Fruit fly (Drosophila melanogaster) whole organism, embryonic: Measurements from ENCODE around the gene Ptp4E.
A peak's percentile ranks its signal among the peaks of the same experiment; 100 is the strongest.

ENCODE experiments used
- Asciz ChIP-seq: fragments of 200-800 bp; sonication (Bioruptor generic); optimal IDR thresholded peaks from 2 replicates; lab custom pipeline; 2017; ENCODE audit warnings: missing biosample characterization, mild to moderate bottlenecking, missing genetic modification characterization, missing genetic modification reagents
- C15 ChIP-seq: fragments of 200-800 bp; sonication (Bioruptor generic); IDR thresholded peaks from 3 replicates; pipeline ENCODE4 v1.3.6; 2022; ENCODE audit warnings: missing biosample characterization, missing genetic modification characterization
- CG11093 ChIP-seq: fragments of 200-800 bp; sonication (Bioruptor generic); IDR thresholded peaks from 3 replicates; pipeline ENCODE4 v1.3.6; 2022; ENCODE audit warnings: missing biosample characterization, missing genetic modification characterization
- CG11695 ChIP-seq: fragments of 200-800 bp; sonication (Bioruptor generic); IDR thresholded peaks from 3 replicates; pipeline ENCODE4 v1.3.6; 2022; ENCODE audit warnings: missing biosample characterization, missing genetic modification characterization
- CG11696 ChIP-seq: fragments of 200-800 bp; sonication (Bioruptor generic); IDR thresholded peaks from 2 replicates; pipeline ENCODE4 v1.3.6; 2022; ENCODE audit warnings: missing biosample characterization, missing genetic modification characterization
- CG1233 ChIP-seq: fragments of 200-800 bp; sonication (Bioruptor generic); optimal IDR thresholded peaks from 4 replicates; lab custom pipeline; 2018; ENCODE audit warnings: missing biosample characterization, mild to moderate bottlenecking, missing genetic modification characterization
- CG13624 ChIP-seq: fragments of 200-800 bp; sonication (Bioruptor generic); optimal IDR thresholded peaks from 2 replicates; lab custom pipeline; 2016; ENCODE audit warnings: missing biosample characterization, missing genetic modification characterization
- CG15073 ChIP-seq: fragments of 200-800 bp; sonication (Bioruptor generic); optimal IDR thresholded peaks from 2 replicates; lab custom pipeline; 2016; ENCODE audit warnings: missing biosample characterization, missing genetic modification characterization
- CG18262 ChIP-seq: fragments of 200-800 bp; optimal IDR thresholded peaks from 3 replicates; lab custom pipeline; 2019; ENCODE audit warnings: missing biosample characterization, mild to moderate bottlenecking, missing genetic modification characterization, moderate library complexity
- CG2202 ChIP-seq: fragments of 200-800 bp; sonication (Bioruptor generic); optimal IDR thresholded peaks from 2 replicates; lab custom pipeline; 2018; ENCODE audit warnings: missing biosample characterization, mild to moderate bottlenecking, missing genetic modification characterization
- CG31365 ChIP-seq: fragments of 200-800 bp; sonication (Bioruptor generic); optimal IDR thresholded peaks from 2 replicates; lab custom pipeline; 2018; ENCODE audit warnings: missing biosample characterization, mild to moderate bottlenecking, missing genetic modification characterization
- CG34224 ChIP-seq: fragments of 200-800 bp; sonication (Bioruptor generic); IDR thresholded peaks from 3 replicates; pipeline ENCODE4 v1.3.6; 2022; ENCODE audit warnings: missing biosample characterization, missing genetic modification characterization; ENCODE audit not compliant: partially characterized antibody
- CG6854 ChIP-seq: fragments of 200-800 bp; sonication (Bioruptor generic); optimal IDR thresholded peaks from 3 replicates; lab custom pipeline; 2017; ENCODE audit warnings: missing biosample characterization, mild to moderate bottlenecking, missing genetic modification characterization
- CG7357 ChIP-seq: fragments of 200-800 bp; sonication (Bioruptor generic); IDR thresholded peaks from 3 replicates; pipeline ENCODE4 v1.3.6; 2022; ENCODE audit warnings: missing biosample characterization, missing genetic modification characterization
- CG7372 ChIP-seq: fragments of 200-800 bp; sonication (Bioruptor generic); IDR thresholded peaks from 2 replicates; pipeline ENCODE4 v1.3.6; 2022; ENCODE audit warnings: missing biosample characterization, missing genetic modification characterization
- CG8765 ChIP-seq: fragments of 200-800 bp; sonication (Bioruptor generic); IDR thresholded peaks from 2 replicates; pipeline ENCODE4 v1.3.6; 2022; ENCODE audit warnings: missing biosample characterization, missing genetic modification characterization
- CG9817 ChIP-seq: fragments of 200-800 bp; sonication (Bioruptor generic); optimal IDR thresholded peaks from 2 replicates; lab custom pipeline; 2018; ENCODE audit warnings: missing biosample characterization, mild to moderate bottlenecking, missing genetic modification characterization, moderate library complexity
- CrebB ChIP-seq: fragments of 200-800 bp; sonication (Bioruptor generic); optimal IDR thresholded peaks from 3 replicates; lab custom pipeline; 2018; ENCODE audit warnings: missing biosample characterization, mild to moderate bottlenecking, missing genetic modification characterization
- Deaf1 ChIP-seq: fragments of 200-800 bp; optimal IDR thresholded peaks from 3 replicates; lab custom pipeline; 2019; ENCODE audit warnings: missing biosample characterization, mild to moderate bottlenecking, missing genetic modification characterization, moderate library complexity
- Doc2 ChIP-seq: fragments of 200-800 bp; sonication (Bioruptor generic); IDR thresholded peaks from 2 replicates; pipeline ENCODE4 v1.3.6; 2022; ENCODE audit warnings: missing biosample characterization, missing genetic modification characterization
- Dref ChIP-seq: fragments of 200-800 bp; sonication (Bioruptor generic); IDR thresholded peaks from 2 replicates; pipeline ENCODE4 v1.3.6; 2022; ENCODE audit warnings: missing biosample characterization, missing genetic modification characterization
- Drgx ChIP-seq: fragments of 200-800 bp; sonication (Bioruptor generic); IDR thresholded peaks from 2 replicates; pipeline ENCODE4 v1.3.6; 2022; ENCODE audit warnings: missing biosample characterization, missing genetic modification characterization
- HHEX ChIP-seq: fragments of 200-800 bp; sonication (Bioruptor generic); optimal IDR thresholded peaks from 3 replicates; lab custom pipeline; 2017; ENCODE audit warnings: missing biosample characterization, mild to moderate bottlenecking, missing genetic modification characterization, missing genetic modification reagents
- Hmr ChIP-seq: fragments of 200-800 bp; sonication (Bioruptor generic); optimal IDR thresholded peaks from 3 replicates; lab custom pipeline; 2017; ENCODE audit warnings: mild to moderate bottlenecking, missing biosample characterization, missing genetic modification reagents, missing genetic modification characterization
- MBD-R2 ChIP-seq: fragments of 200-800 bp; sonication (Bioruptor generic); IDR thresholded peaks from 2 replicates; pipeline ENCODE4 v1.3.6; 2022; ENCODE audit warnings: missing biosample characterization, missing genetic modification characterization
- Meics ChIP-seq: fragments of 200-800 bp; sonication (Bioruptor generic); optimal IDR thresholded peaks from 2 replicates; lab custom pipeline; 2017; ENCODE audit warnings: missing biosample characterization, mild to moderate bottlenecking, missing genetic modification characterization
- Mes4 ChIP-seq: fragments of 200-800 bp; sonication (Bioruptor generic); optimal IDR thresholded peaks from 2 replicates; lab custom pipeline; 2016; ENCODE audit warnings: missing biosample characterization, missing genetic modification characterization
- Myb ChIP-seq: fragments of 200-800 bp; sonication (Bioruptor generic); optimal IDR thresholded peaks from 2 replicates; lab custom pipeline; 2016; ENCODE audit warnings: missing biosample characterization, missing genetic modification characterization
- NFAT ChIP-seq: fragments of 200-800 bp; sonication (Bioruptor generic); IDR thresholded peaks from 2 replicates; pipeline ENCODE4 v1.3.6; 2022; ENCODE audit warnings: missing biosample characterization, missing genetic modification characterization
- Spps ChIP-seq: fragments of 200-800 bp; sonication (Bioruptor generic); optimal IDR thresholded peaks from 2 replicates; lab custom pipeline; 2018; ENCODE audit warnings: missing biosample characterization, mild to moderate bottlenecking, missing genetic modification characterization
- Ssrp ChIP-seq: fragments of 200-800 bp; sonication (Bioruptor generic); optimal IDR thresholded peaks from 2 replicates; lab custom pipeline; 2018; ENCODE audit warnings: missing biosample characterization, mild to moderate bottlenecking, missing genetic modification characterization, moderate library complexity
- bab2 ChIP-seq: fragments of 200-800 bp; sonication (Bioruptor generic); optimal IDR thresholded peaks from 2 replicates; lab custom pipeline; 2016; ENCODE audit warnings: missing biosample characterization, missing genetic modification characterization
- cad ChIP-seq: fragments of >200 bp; optimal IDR thresholded peaks from 2 replicates; lab custom pipeline; 2017; ENCODE audit warnings: missing biosample characterization, missing genetic modification characterization
- chif ChIP-seq, 2 experiments: fragments of 200-800 bp; sonication (Bioruptor generic); optimal IDR thresholded peaks; 3 replicates each; lab custom pipeline; 2016; ENCODE audit warnings: missing biosample characterization in 2 of 2, missing genetic modification characterization in 2 of 2
- ewg ChIP-seq: fragments of 200-800 bp; sonication (Bioruptor generic); optimal IDR thresholded peaks from 3 replicates; lab custom pipeline; 2017; ENCODE audit warnings: mild to moderate bottlenecking, missing biosample characterization, missing genetic modification reagents, missing genetic modification characterization
- fu2 ChIP-seq: fragments of 200-800 bp; sonication (Bioruptor generic); optimal IDR thresholded peaks from 2 replicates; lab custom pipeline; 2016; ENCODE audit warnings: missing biosample characterization, missing genetic modification characterization
- gro ChIP-seq: fragments of 200-800 bp; sonication (Bioruptor generic); optimal IDR thresholded peaks from 2 replicates; lab custom pipeline; 2016; ENCODE audit warnings: missing biosample characterization, missing genetic modification characterization
- hb ChIP-seq: fragments of 200-800 bp; sonication (Bioruptor generic); IDR thresholded peaks from 3 replicates; pipeline ENCODE4 v1.3.6; 2022; ENCODE audit warnings: missing biosample characterization, missing genetic modification characterization; ENCODE audit not compliant: partially characterized antibody
- hbn ChIP-seq: fragments of 200-800 bp; sonication (Bioruptor generic); IDR thresholded peaks from 2 replicates; pipeline ENCODE4 v1.3.6; 2022; ENCODE audit warnings: missing biosample characterization, missing genetic modification characterization; ENCODE audit not compliant: partially characterized antibody
- lov ChIP-seq, 2 experiments: fragments of 200-800 bp in 1 of 2; fragments of >200 bp in 1 of 2; sonication (Bioruptor generic) in 1 of 2; IDR thresholded peaks in 1 of 2; optimal IDR thresholded peaks in 1 of 2; 2 replicates in 1 of 2; 3 replicates in 1 of 2; pipeline versions ENCODE4 v1.3.6 to Lab custom; 2017 to 2022; ENCODE audit warnings: missing biosample characterization in 1 of 2, missing genetic modification characterization in 1 of 2
- odd ChIP-seq: fragments of 200-800 bp; sonication (Bioruptor generic); optimal IDR thresholded peaks from 2 replicates; lab custom pipeline; 2017; ENCODE audit warnings: missing biosample characterization, mild to moderate bottlenecking, missing genetic modification characterization
- pan ChIP-seq, 4 experiments: fragments of >200 bp in 3 of 4; fragments of 200-800 bp in 1 of 4; sonication (Bioruptor generic) in 1 of 4; optimal IDR thresholded peaks in 3 of 4; IDR thresholded peaks in 1 of 4; 2 replicates each; pipeline versions ENCODE4 v1.3.6 to Lab custom; 2017 to 2022; ENCODE audit warnings: missing biosample characterization in 2 of 4, missing genetic modification characterization in 2 of 4, mixed read lengths in 1 of 4
- pum ChIP-seq: fragments of 200-800 bp; sonication (Bioruptor generic); optimal IDR thresholded peaks from 2 replicates; lab custom pipeline; 2016; ENCODE audit warnings: missing biosample characterization, missing genetic modification characterization
- repo ChIP-seq: fragments of 200-800 bp; sonication (Bioruptor generic); optimal IDR thresholded peaks from 2 replicates; lab custom pipeline; 2016; ENCODE audit warnings: missing biosample characterization, missing genetic modification characterization
- sisA ChIP-seq: fragments of 200-800 bp; sonication (Bioruptor generic); IDR thresholded peaks from 2 replicates; pipeline ENCODE4 v1.3.6; 2022; ENCODE audit warnings: missing biosample characterization, missing genetic modification characterization
- trem ChIP-seq: fragments of 200-800 bp; optimal IDR thresholded peaks from 3 replicates; lab custom pipeline; 2019; ENCODE audit warnings: missing biosample characterization, mild to moderate bottlenecking, missing genetic modification characterization, moderate library complexity
- tup ChIP-seq: fragments of 200-800 bp; sonication (Bioruptor generic); optimal IDR thresholded peaks from 2 replicates; lab custom pipeline; 2016; ENCODE audit warnings: missing biosample characterization, mild to moderate bottlenecking, missing genetic modification characterization, moderate library complexity
- zfh2 ChIP-seq: fragments of 200-800 bp; sonication (Bioruptor generic); optimal IDR thresholded peaks from 2 replicates; lab custom pipeline; 2016; ENCODE audit warnings: missing biosample characterization, missing genetic modification characterization

Ptp4E gene

dm6 chrX:4930100-4931010 is 8.6 kb upstream of the Ptp4E start (continued):
- TF ChIP-seq Doc2 (GFP tag; lab: Robert Waterston, UW): no peak
- no peak for TF ChIP-seq Ssrp (tag; lab: Kevin White, UChicago)
- TF ChIP-seq Asciz (GFP tag; lab: Kevin White, UChicago): peak; percentile 41
- no peak for TF ChIP-seq tup (GFP tag; lab: Kevin White, UChicago)
- TF ChIP-seq CG31365 (tag; lab: Kevin White, UChicago): no peak
- TF ChIP-seq fu2: no peak
- TF ChIP-seq chif (GFP tag; optimal IDR thresholded peaks at IDR 0.05; lab: Kevin White, UChicago): peak; percentile 12 to 61
- peak; percentile 42 for TF ChIP-seq Myb (GFP tag; lab: Kevin White, UChicago)
- TF ChIP-seq CG11695 (GFP tag; lab: Robert Waterston, UW): no peak
- peak; percentile 18 for TF ChIP-seq bab2 (GFP tag; lab: Kevin White, UChicago)
- peak; percentile 45 for TF ChIP-seq CG1233 (GFP tag; lab: Kevin White, UChicago)
- no peak for TF ChIP-seq cad
- TF ChIP-seq CG7372: no peak
- peak; percentile 1 for TF ChIP-seq gro (GFP tag; lab: Kevin White, UChicago)
- peak; percentile 31 for TF ChIP-seq ewg (GFP tag; lab: Kevin White, UChicago)
- TF ChIP-seq CG7357 (GFP tag; lab: Robert Waterston, UW): no peak
- peak; percentile 51 for TF ChIP-seq zfh2
- TF ChIP-seq CG11696: no peak
- TF ChIP-seq repo: no peak
- TF ChIP-seq CG2202: no peak
- TF ChIP-seq CG11093 (GFP tag; lab: Robert Waterston, UW): no peak
- peak; percentile 72 for TF ChIP-seq CG13624
- TF ChIP-seq C15 (GFP tag; lab: Robert Waterston, UW): no peak
- peak; percentile 9 for TF ChIP-seq Mes4 (GFP tag; lab: Kevin White, UChicago)
- peak; percentile 1 for TF ChIP-seq CG9817 (tag; lab: Kevin White, UChicago)
- no peak for TF ChIP-seq MBD-R2 (GFP tag; lab: Robert Waterston, UW)
- no peak for TF ChIP-seq Drgx (GFP tag; lab: Robert Waterston, UW)
- no peak for TF ChIP-seq Dref (GFP tag; lab: Robert Waterston, UW)
- TF ChIP-seq trem (tag; lab: Kevin White, UChicago): no peak
- TF ChIP-seq lov (optimal IDR thresholded peaks at IDR 0.05; lab: Kevin White, UChicago): no peak
- TF ChIP-seq lov (GFP tag; IDR thresholded peaks at IDR 0.05; lab: Robert Waterston, UW): no peak
- TF ChIP-seq pum: no peak
- no peak for TF ChIP-seq CG6854 (GFP tag; lab: Kevin White, UChicago)
- no peak for TF ChIP-seq CG15073 (GFP tag; lab: Kevin White, UChicago)
- TF ChIP-seq CG18262 (tag; lab: Kevin White, UChicago): no peak
- no peak for TF ChIP-seq NFAT (GFP tag; lab: Robert Waterston, UW)
- TF ChIP-seq CG8765: no peak
- TF ChIP-seq Spps (tag; lab: Kevin White, UChicago): no peak
- no peak for TF ChIP-seq pan (optimal IDR thresholded peaks at IDR 0.05; lab: Kevin White, UChicago)
- TF ChIP-seq pan (GFP tag; optimal IDR thresholded peaks at IDR 0.05 in 1 of 2, IDR thresholded peaks at IDR 0.05 in 1 of 2): no peak
- TF ChIP-seq HHEX (GFP tag; lab: Kevin White, UChicago): no peak
- no peak for TF ChIP-seq CG34224 (GFP tag; lab: Robert Waterston, UW)
- no peak for TF ChIP-seq hbn (GFP tag; lab: Robert Waterston, UW)
- TF ChIP-seq sisA (GFP tag; lab: Robert Waterston, UW): no peak
- no peak for TF ChIP-seq hb
- TF ChIP-seq Deaf1: no peak
- TF ChIP-seq Hmr (GFP tag; lab: Kevin White, UChicago): peak; percentile 53
- peak; percentile 55 for TF ChIP-seq Meics
- no peak for TF ChIP-seq CrebB
- TF ChIP-seq odd: peak; percentile 19
